Worm (Caenorhabditis elegans): Measurements from ENCODE around the gene dpy-21.

The dpy-21 gene

DNA sequence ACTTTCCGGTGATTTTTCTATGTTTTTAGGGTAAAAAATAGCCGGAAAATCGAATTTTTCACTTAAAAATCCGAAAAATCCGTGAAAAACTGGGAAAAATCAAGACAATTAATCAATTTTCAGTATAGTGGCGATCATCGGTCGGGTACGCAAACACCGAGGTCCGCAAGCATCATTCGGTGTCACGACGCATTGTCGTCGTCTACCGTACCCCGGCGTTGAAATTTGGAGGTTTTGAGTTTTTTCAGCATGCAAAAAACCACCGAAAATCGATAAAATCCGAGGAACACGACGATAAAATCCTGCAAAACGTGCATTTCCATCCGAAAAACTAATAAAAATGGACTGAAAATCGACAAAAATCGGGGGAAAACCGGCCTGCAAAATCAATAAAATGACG lies 32.7 kb upstream of the dpy-21 start (continued):
- peak; percentile 44 for TF ChIP-seq xbp-1 (tag; optimal IDR thresholded peaks at IDR 0.05)
- no peak for TF ChIP-seq hlh-17 (GFP tag; optimal IDR thresholded peaks at IDR 0.05; ENCODE audit: borderline replicate concordance)
- no peak for TF ChIP-seq aly-2 (tag; optimal IDR thresholded peaks at IDR 0.05)

DNA sequence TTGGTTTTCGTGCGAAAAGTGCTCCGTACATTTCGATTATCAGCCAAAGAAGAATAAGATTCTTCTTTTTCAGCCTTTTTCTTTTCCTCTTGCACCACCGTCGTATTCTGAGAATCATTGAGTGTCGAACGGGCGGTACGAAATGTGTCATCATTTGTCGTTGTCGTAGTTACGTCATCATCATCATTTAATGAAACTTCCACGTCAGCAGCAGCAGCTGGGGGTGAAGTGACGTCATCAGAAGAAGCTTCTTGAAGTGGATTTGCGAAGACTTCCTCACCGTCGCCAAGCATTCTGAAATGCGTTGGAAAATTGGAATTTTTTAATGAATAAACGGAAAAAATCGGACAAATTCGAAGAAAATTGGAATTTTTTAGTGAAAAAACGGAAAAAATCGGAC lies 30.8 kb upstream of the dpy-21 start, which contains the start of gene snx-6:
snx-6 (minus strand) TSS at position 294 of the 400 bp plus-strand sequence.
- no peak for TF ChIP-seq fkh-4 (tag; optimal IDR thresholded peaks at IDR 0.05; ENCODE audit: borderline replicate concordance)

DNA sequence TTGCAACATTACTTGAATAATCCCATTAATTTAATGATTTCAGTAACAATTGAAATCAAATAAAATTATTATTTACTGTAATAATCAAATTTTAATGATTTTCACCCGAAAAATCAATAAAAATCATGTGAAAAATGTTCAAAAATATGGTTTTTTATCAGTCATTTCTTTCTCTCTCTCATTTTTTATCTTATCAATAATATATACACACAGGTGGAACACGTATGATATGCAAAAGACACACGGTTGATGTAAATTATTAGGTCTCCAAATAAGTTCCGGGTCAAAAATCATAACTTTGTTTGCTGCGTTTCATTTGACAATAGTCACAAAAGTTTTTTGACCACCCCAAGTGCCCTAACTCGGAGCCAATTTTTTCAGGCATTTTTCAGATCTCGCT lies 29.2 kb upstream of the dpy-21 start:
- TF ChIP-seq elt-2 (tag; optimal IDR thresholded peaks at IDR 0.05) (peak; percentile 41), nhr-28 (tag; optimal IDR thresholded peaks at IDR 0.05) (no peak)

DNA sequence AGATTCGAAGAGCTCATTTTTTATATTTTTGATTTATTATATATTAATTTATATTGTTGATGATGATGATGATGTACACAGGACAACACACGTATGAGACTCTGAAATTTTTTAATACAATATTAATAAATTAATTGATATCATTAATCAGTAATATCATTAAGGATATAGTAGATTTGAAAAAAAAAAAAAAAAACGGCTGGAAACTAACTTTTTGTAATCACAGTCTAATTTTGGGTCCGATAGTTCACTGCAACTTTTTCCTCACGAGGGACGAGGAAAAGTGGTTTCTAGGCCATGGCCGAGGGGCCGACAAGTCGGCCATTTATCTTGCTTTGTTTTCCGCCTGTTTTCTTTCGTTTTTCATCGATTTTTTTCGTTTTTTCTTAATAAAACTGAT lies 17.8 kb upstream of the dpy-21 start, which contains the start of gene gck-3:
gck-3 (minus strand) TSS at position 101 of the 400 bp plus-strand sequence.
- TF ChIP-seq ces-1 (GFP tag; optimal IDR thresholded peaks at IDR 0.05) (no peak), efl-1 (optimal IDR thresholded peaks at IDR 0.05) (no peak), efl-1 (GFP tag; optimal IDR thresholded peaks at IDR 0.05 in 1 of 2) (no peak), sup-37 (GFP tag; optimal IDR thresholded peaks at IDR 0.05) (no peak), ceh-8 (GFP tag; optimal IDR thresholded peaks at IDR 0.05) (no peak), nhr-85 (tag) (no peak), blmp-1 (tag; optimal IDR thresholded peaks at IDR 0.05) (no peak), alr-1 (tag; optimal IDR thresholded peaks at IDR 0.05; ENCODE audit: borderline replicate concordance) (no peak), aly-2 (tag; optimal IDR thresholded peaks at IDR 0.05) (no peak), fkh-10 (GFP tag; optimal IDR thresholded peaks at IDR 0.05) (no peak), nhr-12 (tag; optimal IDR thresholded peaks at IDR 0.05) (no peak), nhr-47 (tag; optimal IDR thresholded peaks at IDR 0.05) (no peak), swsn-7 (tag; optimal IDR thresholded peaks at IDR 0.05) (no peak), lin-15B (tag; optimal IDR thresholded peaks at IDR 0.05) (no peak), lsy-2 (tag; optimal IDR thresholded peaks at IDR 0.05) (no peak)

- no peak for TF ChIP-seq blmp-1 (tag; optimal IDR thresholded peaks at IDR 0.05)
These were observed 13.5 kb upstream of the dpy-21 start for ce11 chrV:17962500-17962899.

DNA sequence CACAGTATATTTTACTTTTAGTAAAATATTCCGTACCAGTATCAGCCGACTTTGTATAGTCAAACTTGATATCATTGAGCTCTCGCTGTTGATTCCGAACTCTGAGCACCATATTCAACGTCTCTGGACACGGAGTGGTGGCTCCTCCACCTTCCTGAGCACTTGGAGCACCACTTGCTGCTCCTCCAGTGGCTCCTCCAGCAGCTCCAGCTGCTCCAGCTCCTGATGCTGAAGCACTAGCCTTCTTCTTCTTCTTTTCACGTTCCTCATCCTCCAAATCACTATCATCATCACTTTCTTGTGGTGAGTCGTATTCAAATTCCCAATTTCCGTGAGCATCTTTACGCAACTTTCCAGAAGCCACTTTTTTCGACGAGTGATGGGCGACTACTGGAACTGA lies 7.1 kb upstream of the dpy-21 start:
- TF ChIP-seq nhr-237 (tag; optimal IDR thresholded peaks at IDR 0.05) (no peak), ceh-63 (GFP tag; optimal IDR thresholded peaks at IDR 0.05) (no peak), pag-3 (tag; optimal IDR thresholded peaks at IDR 0.05; ENCODE audit: borderline replicate concordance, insufficient read depth) (no peak), fkh-4 (tag; optimal IDR thresholded peaks at IDR 0.05; ENCODE audit: borderline replicate concordance) (no peak), nhr-76 (tag; optimal IDR thresholded peaks at IDR 0.05) (no peak), unc-130 (tag; optimal IDR thresholded peaks at IDR 0.05) (no peak), nhr-85 (tag) (peak; percentile 58), ceh-8 (GFP tag; optimal IDR thresholded peaks at IDR 0.05) (no peak), ztf-4 (tag; optimal IDR thresholded peaks at IDR 0.05) (no peak), hpl-2 (GFP tag; optimal IDR thresholded peaks at IDR 0.05) (no peak), efl-1 (optimal IDR thresholded peaks at IDR 0.05) (no peak), efl-1 (GFP tag; optimal IDR thresholded peaks at IDR 0.05 in 1 of 2) (peak in 1 of 2 experiments; percentile 90), unc-62 (GFP tag; optimal IDR thresholded peaks at IDR 0.05) (no peak), fkh-8 (tag; optimal IDR thresholded peaks at IDR 0.05) (no peak)

ce11 chrV:17952280-17952679 lies 3.3 kb upstream of the dpy-21 start:
- no peak for TF ChIP-seq nhr-90 (tag; optimal IDR thresholded peaks at IDR 0.05; ENCODE audit: poor library complexity)
- TF ChIP-seq skn-1 (tag; optimal IDR thresholded peaks at IDR 0.05), result no peak
- TF ChIP-seq lir-3 (tag; optimal IDR thresholded peaks at IDR 0.05; ENCODE audit: poor library complexity), result no peak
- no peak for TF ChIP-seq efl-1 (optimal IDR thresholded peaks at IDR 0.05)
- peak in 1 of 2 experiments; percentile 54 for TF ChIP-seq efl-1 (GFP tag; optimal IDR thresholded peaks at IDR 0.05 in 1 of 2)
- TF ChIP-seq nhr-28 (tag; optimal IDR thresholded peaks at IDR 0.05), result no peak
